Fruit fly (Drosophila melanogaster) whole organism, prepupa: ENCODE measurements around the gene CG3407.

ENCODE experiments used
- Blimp-1 ChIP-seq: fragments of 200-800 bp; sonication (Bioruptor generic); optimal IDR thresholded peaks from 3 replicates; lab custom pipeline; 2017; ENCODE audit warnings: missing biosample characterization, missing genetic modification characterization, mild to moderate bottlenecking, moderate library complexity, missing genetic modification reagents
- CG10669 ChIP-seq: fragments of 200-800 bp; sonication (Bioruptor generic); optimal IDR thresholded peaks from 3 replicates; lab custom pipeline; 2018; ENCODE audit warnings: missing biosample characterization, mild to moderate bottlenecking, missing genetic modification characterization, moderate library complexity
- CG11294 ChIP-seq: fragments of 200-800 bp; sonication (Bioruptor generic); IDR thresholded peaks from 2 replicates; pipeline ENCODE4 v1.3.6; 2022; ENCODE audit warnings: missing biosample characterization, missing genetic modification characterization
- CG11762 ChIP-seq: fragments of 200-800 bp; sonication (Bioruptor generic); optimal IDR thresholded peaks from 3 replicates; lab custom pipeline; 2016; ENCODE audit warnings: missing biosample characterization, missing genetic modification characterization; ENCODE audit not compliant: insufficient read depth
- CG1621 ChIP-seq: fragments of 200-800 bp; sonication (Bioruptor generic); optimal IDR thresholded peaks from 3 replicates; lab custom pipeline; 2018; ENCODE audit warnings: missing biosample characterization, mild to moderate bottlenecking, missing genetic modification characterization
- CG16779 ChIP-seq: fragments of 200-800 bp; sonication (Bioruptor generic); optimal IDR thresholded peaks from 3 replicates; lab custom pipeline; 2017; ENCODE audit warnings: missing biosample characterization, mild to moderate bottlenecking, missing genetic modification characterization
- CG3032 ChIP-seq: fragments of 200-800 bp; optimal IDR thresholded peaks from 2 replicates; lab custom pipeline; 2019; ENCODE audit warnings: missing biosample characterization, mild to moderate bottlenecking, missing genetic modification characterization, moderate library complexity
- CG31627 ChIP-seq: fragments of 200-800 bp; sonication (Bioruptor generic); optimal IDR thresholded peaks from 3 replicates; lab custom pipeline; 2016; ENCODE audit warnings: missing biosample characterization, missing genetic modification characterization
- CG32006 ChIP-seq: fragments of 200-800 bp; sonication (Bioruptor generic); optimal IDR thresholded peaks from 3 replicates; lab custom pipeline; 2017; ENCODE audit warnings: missing biosample characterization, mild to moderate bottlenecking, missing genetic modification characterization
- CG34406 ChIP-seq: fragments of 200-800 bp; sonication (Bioruptor generic); optimal IDR thresholded peaks from 3 replicates; lab custom pipeline; 2016; ENCODE audit warnings: missing biosample characterization, missing genetic modification characterization
- CG3919 ChIP-seq: fragments of 200-800 bp; sonication (Bioruptor generic); optimal IDR thresholded peaks from 3 replicates; lab custom pipeline; 2016; ENCODE audit warnings: missing biosample characterization, missing genetic modification characterization
- CG4318 ChIP-seq: fragments of 200-800 bp; sonication (Bioruptor generic); optimal IDR thresholded peaks from 3 replicates; lab custom pipeline; 2017; ENCODE audit warnings: missing biosample characterization, mild to moderate bottlenecking, missing genetic modification characterization
- CG6276 ChIP-seq: fragments of 200-800 bp; sonication (Bioruptor generic); optimal IDR thresholded peaks from 2 replicates; lab custom pipeline; 2017; ENCODE audit warnings: missing biosample characterization, mild to moderate bottlenecking, missing genetic modification characterization
- CG6792 ChIP-seq: fragments of 200-800 bp; sonication (Bioruptor generic); optimal IDR thresholded peaks from 3 replicates; lab custom pipeline; 2016; ENCODE audit warnings: missing biosample characterization, missing genetic modification characterization
- CG6808 ChIP-seq: fragments of 200-800 bp; sonication (Bioruptor generic); optimal IDR thresholded peaks from 3 replicates; lab custom pipeline; 2017; ENCODE audit warnings: missing biosample characterization, missing genetic modification characterization, mild to moderate bottlenecking, moderate library complexity, missing genetic modification reagents
- CG7368 ChIP-seq: fragments of 200-800 bp; sonication (Bioruptor generic); optimal IDR thresholded peaks from 3 replicates; lab custom pipeline; 2016; ENCODE audit warnings: missing biosample characterization, missing genetic modification characterization
- CG8119 ChIP-seq: fragments of 200-800 bp; sonication (Bioruptor generic); IDR thresholded peaks from 3 replicates; pipeline ENCODE4 v1.3.6; 2022; ENCODE audit warnings: missing biosample characterization, missing genetic modification characterization
- CG8319 ChIP-seq: fragments of 200-800 bp; sonication (Bioruptor generic); optimal IDR thresholded peaks from 3 replicates; lab custom pipeline; 2016; ENCODE audit warnings: missing biosample characterization, missing genetic modification characterization
- CG8632 ChIP-seq: fragments of 200-800 bp; sonication (Bioruptor generic); optimal IDR thresholded peaks from 3 replicates; lab custom pipeline; 2016; ENCODE audit warnings: missing biosample characterization, missing genetic modification characterization
- Eip75B ChIP-seq: fragments of 200-800 bp; sonication (Bioruptor generic); optimal IDR thresholded peaks from 3 replicates; lab custom pipeline; 2016; ENCODE audit warnings: missing biosample characterization, missing genetic modification characterization
- Eip78C ChIP-seq: fragments of 200-800 bp; sonication (Bioruptor generic); peaks from one replicate; lab custom pipeline; 2016; ENCODE audit warnings: missing biosample characterization, missing genetic modification characterization
- Eip93F ChIP-seq: fragments of 200-800 bp; sonication (Bioruptor generic); optimal IDR thresholded peaks from 2 replicates; lab custom pipeline; 2016; ENCODE audit warnings: missing biosample characterization, mild to moderate bottlenecking, missing genetic modification characterization
- Ets21C ChIP-seq: fragments of 200-800 bp; sonication (Bioruptor generic); optimal IDR thresholded peaks from 3 replicates; lab custom pipeline; 2016; ENCODE audit warnings: missing biosample characterization, missing genetic modification characterization
- Ets96B ChIP-seq: fragments of 200-800 bp; optimal IDR thresholded peaks from 2 replicates; lab custom pipeline; 2019; ENCODE audit warnings: missing biosample characterization, mild to moderate bottlenecking, missing genetic modification characterization, moderate library complexity
- Hr38 ChIP-seq: sonication (Bioruptor generic); optimal IDR thresholded peaks from 2 replicates; lab custom pipeline; 2016; ENCODE audit warnings: missing biosample characterization, missing genetic modification characterization
- Hr39 ChIP-seq: fragments of 200-800 bp; sonication (Bioruptor generic); optimal IDR thresholded peaks from 2 replicates; lab custom pipeline; 2016; ENCODE audit warnings: missing biosample characterization, missing genetic modification characterization
- Lpt ChIP-seq: fragments of 200-800 bp; sonication (Bioruptor generic); optimal IDR thresholded peaks from 3 replicates; lab custom pipeline; 2016; ENCODE audit warnings: missing biosample characterization, missing genetic modification characterization
- OdsH ChIP-seq: fragments of 200-800 bp; sonication (Bioruptor generic); optimal IDR thresholded peaks from 3 replicates; lab custom pipeline; 2016; ENCODE audit warnings: missing biosample characterization, missing genetic modification characterization
- Smox ChIP-seq: fragments of 200-800 bp; sonication (Bioruptor generic); optimal IDR thresholded peaks from 3 replicates; lab custom pipeline; 2016; ENCODE audit warnings: missing biosample characterization, missing genetic modification characterization
- Sox102F ChIP-seq: fragments of 200-800 bp; sonication (Bioruptor generic); optimal IDR thresholded peaks from 2 replicates; lab custom pipeline; 2016; ENCODE audit warnings: missing biosample characterization, mild to moderate bottlenecking, missing genetic modification characterization
- Sox15 ChIP-seq: fragments of 200-800 bp; sonication (Bioruptor generic); optimal IDR thresholded peaks from 3 replicates; lab custom pipeline; 2016; ENCODE audit warnings: missing biosample characterization, missing genetic modification characterization
- acj6 ChIP-seq: fragments of 200-800 bp; sonication (Bioruptor generic); optimal IDR thresholded peaks from 3 replicates; lab custom pipeline; 2016; ENCODE audit warnings: missing biosample characterization, missing genetic modification characterization
- cyc ChIP-seq: fragments of 200-800 bp; sonication (Bioruptor generic); optimal IDR thresholded peaks from 3 replicates; lab custom pipeline; 2016; ENCODE audit warnings: missing biosample characterization, missing genetic modification characterization
- dac ChIP-seq: fragments of 200-800 bp; sonication (Bioruptor generic); optimal IDR thresholded peaks from 2 replicates; lab custom pipeline; 2017; ENCODE audit warnings: missing biosample characterization, mild to moderate bottlenecking, missing genetic modification characterization
- dsx ChIP-seq: fragments of 200-800 bp; optimal IDR thresholded peaks from 3 replicates; lab custom pipeline; 2019; ENCODE audit warnings: missing biosample characterization, mild to moderate bottlenecking, missing genetic modification characterization, moderate library complexity; ENCODE audit not compliant: poor library complexity, severe bottlenecking
- eg ChIP-seq: fragments of 200-800 bp; sonication (Bioruptor generic); IDR thresholded peaks from 3 replicates; pipeline ENCODE4 v1.3.6; 2022; ENCODE audit warnings: missing biosample characterization, missing genetic modification characterization
- esn ChIP-seq: fragments of 200-800 bp; sonication (Bioruptor generic); optimal IDR thresholded peaks from 2 replicates; lab custom pipeline; 2016; ENCODE audit warnings: missing biosample characterization, mild to moderate bottlenecking, missing genetic modification characterization, moderate library complexity
- fd59A ChIP-seq: fragments of 200-800 bp; sonication (Bioruptor generic); optimal IDR thresholded peaks from 2 replicates; lab custom pipeline; 2017; ENCODE audit warnings: missing biosample characterization, mild to moderate bottlenecking, missing genetic modification characterization, missing genetic modification reagents
- fd85E ChIP-seq: fragments of 200-800 bp; sonication (Bioruptor generic); optimal IDR thresholded peaks from 3 replicates; lab custom pipeline; 2016; ENCODE audit warnings: missing biosample characterization, missing genetic modification characterization
- fkh ChIP-seq: fragments of 200-800 bp; sonication (Bioruptor generic); optimal IDR thresholded peaks from 3 replicates; lab custom pipeline; 2017; ENCODE audit warnings: missing biosample characterization, mild to moderate bottlenecking, missing genetic modification characterization, moderate library complexity
- net ChIP-seq: fragments of 200-800 bp; sonication (Bioruptor generic); optimal IDR thresholded peaks from 3 replicates; lab custom pipeline; 2016; ENCODE audit warnings: missing biosample characterization, missing genetic modification characterization
- pdm3 ChIP-seq: fragments of 200-800 bp; sonication (Bioruptor generic); optimal IDR thresholded peaks from 3 replicates; lab custom pipeline; 2016; ENCODE audit warnings: missing biosample characterization, missing genetic modification characterization
- salr ChIP-seq, 2 experiments: fragments of 200-800 bp; sonication (Bioruptor generic); optimal IDR thresholded peaks; 3 replicates each; lab custom pipeline; 2016 to 2018; ENCODE audit warnings: missing biosample characterization in 2 of 2, missing genetic modification characterization in 2 of 2, mild to moderate bottlenecking in 1 of 2
- spab ChIP-seq: fragments of 200-800 bp; sonication (Bioruptor generic); optimal IDR thresholded peaks from 2 replicates; lab custom pipeline; 2017; ENCODE audit warnings: missing biosample characterization, mild to moderate bottlenecking, missing genetic modification characterization, missing genetic modification reagents
- ss ChIP-seq, 2 experiments: fragments of 200-800 bp; sonication (Bioruptor generic); optimal IDR thresholded peaks; 2 replicates in 1 of 2; 3 replicates in 1 of 2; lab custom pipeline; 2017 to 2018; ENCODE audit warnings: mild to moderate bottlenecking in 2 of 2, missing biosample characterization in 2 of 2, missing genetic modification characterization in 2 of 2, moderate library complexity in 1 of 2
- svp ChIP-seq: fragments of 200-800 bp; sonication (Bioruptor generic); peaks from one replicate; lab custom pipeline; 2016; ENCODE audit warnings: missing biosample characterization, missing genetic modification characterization
- topi ChIP-seq: fragments of 200-800 bp; sonication (Bioruptor generic); optimal IDR thresholded peaks from 3 replicates; lab custom pipeline; 2016; ENCODE audit warnings: missing biosample characterization, missing genetic modification characterization
- vri ChIP-seq: fragments of 200-800 bp; sonication (Bioruptor generic); optimal IDR thresholded peaks from 3 replicates; lab custom pipeline; 2016; ENCODE audit warnings: missing biosample characterization, mild to moderate bottlenecking, missing genetic modification characterization

Gene CG3407

dm6 chr2L:3858118-3858517, 44.9 kb upstream of the CG3407 start (continued):
- TF ChIP-seq CG11294 (GFP tag; lab: Robert Waterston, UW) = no peak
- no peak for TF ChIP-seq CG16779 (tag; lab: Kevin White, UChicago)
- TF ChIP-seq Hr39 (GFP tag; lab: Kevin White, UChicago) = peak; percentile 45
- no peak for TF ChIP-seq CG11762 (GFP tag; lab: Kevin White, UChicago)
- no peak for TF ChIP-seq fd85E (GFP tag; lab: Kevin White, UChicago)
- peak; percentile 46 for TF ChIP-seq acj6
- TF ChIP-seq vri (GFP tag; lab: Kevin White, UChicago) = peak; percentile 23
- peak; percentile 71 for TF ChIP-seq eg
- TF ChIP-seq CG31627 = peak; percentile 39
- no peak for TF ChIP-seq CG7368 (GFP tag; lab: Kevin White, UChicago)
- no peak for TF ChIP-seq Sox15 (GFP tag; lab: Kevin White, UChicago)
- TF ChIP-seq CG32006 (GFP tag; lab: Kevin White, UChicago) = peak; percentile 72
- peak; percentile 48 for TF ChIP-seq Smox
- TF ChIP-seq OdsH (GFP tag; lab: Kevin White, UChicago) = peak; percentile 59
- no peak for TF ChIP-seq Blimp-1 (GFP tag; lab: Kevin White, UChicago)
- peak; percentile 38 for TF ChIP-seq topi (GFP tag; lab: Kevin White, UChicago)
- TF ChIP-seq Ets21C (GFP tag; lab: Kevin White, UChicago) = peak; percentile 15

dm6 chr2L:3856372-3856771, 43.2 kb upstream of the CG3407 start:
- peak; percentile 77 for TF ChIP-seq svp
- TF ChIP-seq CG8119 (GFP tag; lab: Robert Waterston, UW) = no peak
- TF ChIP-seq Ets21C (GFP tag; lab: Kevin White, UChicago) = no peak
- no peak for TF ChIP-seq CG1621 (tag; lab: Kevin White, UChicago)
- no peak for TF ChIP-seq CG8319 (GFP tag; lab: Kevin White, UChicago)
- peak; percentile 19 for TF ChIP-seq Ets96B (tag; lab: Kevin White, UChicago)
- no peak for TF ChIP-seq CG6276
- TF ChIP-seq pdm3 (GFP tag; lab: Kevin White, UChicago) = peak; percentile 25
- TF ChIP-seq salr (GFP tag; optimal IDR thresholded peaks at IDR 0.05; lab: Kevin White, UChicago) = no peak
- peak; percentile 44 for TF ChIP-seq cyc (GFP tag; lab: Kevin White, UChicago)
- TF ChIP-seq fd85E (GFP tag; lab: Kevin White, UChicago) = no peak
- peak; percentile 16 for TF ChIP-seq CG6808 (GFP tag; lab: Kevin White, UChicago)
- peak; percentile 35 for TF ChIP-seq CG31627
- peak; percentile 23 for TF ChIP-seq Sox15 (GFP tag; lab: Kevin White, UChicago)
- TF ChIP-seq CG6792 (GFP tag; lab: Kevin White, UChicago) = peak; percentile 34
- no peak for TF ChIP-seq net (GFP tag; lab: Kevin White, UChicago)
- no peak for TF ChIP-seq Hr38 (GFP tag; lab: Kevin White, UChicago)
- peak; percentile 31 for TF ChIP-seq Eip75B (GFP tag; lab: Kevin White, UChicago)
- peak; percentile 25 for TF ChIP-seq fd59A (GFP tag; lab: Kevin White, UChicago)
- no peak for TF ChIP-seq CG8632 (GFP tag; lab: Kevin White, UChicago)
- peak; percentile 42 for TF ChIP-seq acj6
- TF ChIP-seq fkh (GFP tag; lab: Kevin White, UChicago) = no peak
- no peak for TF ChIP-seq CG11294 (GFP tag; lab: Robert Waterston, UW)
- peak; percentile 42 for TF ChIP-seq CG3919 (GFP tag; lab: Kevin White, UChicago)
- peak; percentile 21 to 24 for TF ChIP-seq ss (GFP tag; optimal IDR thresholded peaks at IDR 0.05; lab: Kevin White, UChicago)
- no peak for TF ChIP-seq CG4318 (GFP tag; lab: Kevin White, UChicago)
- TF ChIP-seq Hr39 (GFP tag; lab: Kevin White, UChicago) = peak; percentile 44
- peak; percentile 37 for TF ChIP-seq CG3032 (tag; lab: Kevin White, UChicago)
- peak; percentile 88 for TF ChIP-seq Eip78C (GFP tag; lab: Kevin White, UChicago)
- peak; percentile 36 for TF ChIP-seq dsx (GFP tag; lab: Kevin White, UChicago)
- TF ChIP-seq Eip93F = no peak
- peak; percentile 59 for TF ChIP-seq esn (GFP tag; lab: Kevin White, UChicago)
- peak; percentile 34 for TF ChIP-seq OdsH (GFP tag; lab: Kevin White, UChicago)
- TF ChIP-seq spab (GFP tag; lab: Kevin White, UChicago) = peak; percentile 13
- TF ChIP-seq CG34406 (GFP tag; lab: Kevin White, UChicago) = peak; percentile 13
- peak; percentile 59 for TF ChIP-seq topi (GFP tag; lab: Kevin White, UChicago)
- peak; percentile 7 for TF ChIP-seq CG32006 (GFP tag; lab: Kevin White, UChicago)
- no peak for TF ChIP-seq Lpt (GFP tag; lab: Kevin White, UChicago)
- no peak for TF ChIP-seq dac (GFP tag; lab: Kevin White, UChicago)
- peak; percentile 34 for TF ChIP-seq CG10669
- peak; percentile 30 for TF ChIP-seq Smox
- peak; percentile 39 for TF ChIP-seq Sox102F (GFP tag; lab: Kevin White, UChicago)
- no peak for TF ChIP-seq vri (GFP tag; lab: Kevin White, UChicago)
